Worm (Caenorhabditis elegans): ENCODE data around the gene plr-1.
A peak's percentile ranks its signal among the peaks of the same experiment; 100 is the strongest.

Gene plr-1

ce11 chrIII:11459041-11459440 lies 2.4 kb downstream of the plr-1 start:
- TF ChIP-seq unc-3 (GFP tag; conservative IDR thresholded peaks at IDR 0.05) (peak; percentile 35), unc-3 (tag; optimal IDR thresholded peaks at IDR 0.05) (peak; percentile 35), ceh-31 (tag; optimal IDR thresholded peaks at IDR 0.05) (peak; percentile 18), pha-4 (tag; optimal IDR thresholded peaks at IDR 0.05) (no peak), unc-42 (tag; optimal IDR thresholded peaks at IDR 0.05) (peak; percentile 49), ceh-14 (tag; optimal IDR thresholded peaks at IDR 0.05) (peak; percentile 9), ceh-34 (tag; optimal IDR thresholded peaks at IDR 0.05) (no peak)

ce11 chrIII:11459802-11460201 lies 3.1 kb downstream of the plr-1 start:
- TF ChIP-seq hlh-30 (tag; optimal IDR thresholded peaks at IDR 0.05; ENCODE audit: insufficient read depth) (peak; percentile 58), pros-1 (tag; optimal IDR thresholded peaks at IDR 0.05) (no peak)

ce11 chrIII:11462332-11462731 lies 5.7 kb downstream of the plr-1 start:
- TF ChIP-seq tbx-7 (tag; optimal IDR thresholded peaks at IDR 0.05) (no peak), ets-4 (tag; optimal IDR thresholded peaks at IDR 0.05) (no peak), ceh-34 (tag; optimal IDR thresholded peaks at IDR 0.05) (no peak), unc-86 (tag; optimal IDR thresholded peaks at IDR 0.05) (no peak), ceh-24 (tag; optimal IDR thresholded peaks at IDR 0.05) (no peak), tbx-2 (tag; optimal IDR thresholded peaks at IDR 0.05) (no peak), ceh-31 (tag; optimal IDR thresholded peaks at IDR 0.05) (no peak), F13H6.1 (tag; optimal IDR thresholded peaks at IDR 0.05) (no peak), fkh-6 (tag; optimal IDR thresholded peaks at IDR 0.05) (no peak), sdc-2 (tag; optimal IDR thresholded peaks at IDR 0.05) (no peak), T23F11.4 (GFP tag; optimal IDR thresholded peaks at IDR 0.05) (no peak), ceh-14 (tag; optimal IDR thresholded peaks at IDR 0.05) (no peak), elt-2 (tag; optimal IDR thresholded peaks at IDR 0.05) (no peak), hlh-15 (tag; optimal IDR thresholded peaks at IDR 0.05) (no peak)

- TF ChIP-seq ref-2 (tag; optimal IDR thresholded peaks at IDR 0.05): peak; percentile 52
- TF ChIP-seq elt-2 (tag; optimal IDR thresholded peaks at IDR 0.05): peak; percentile 6
- TF ChIP-seq fax-1 (tag; optimal IDR thresholded peaks at IDR 0.05): no peak
Measured at ce11 chrIII:11463726-11464125, 7.0 kb downstream of the plr-1 start.

- TF ChIP-seq elt-2 (tag; optimal IDR thresholded peaks at IDR 0.05): peak; percentile 93
- TF ChIP-seq ref-2 (tag; optimal IDR thresholded peaks at IDR 0.05): peak; percentile 27
- TF ChIP-seq unc-86 (tag; optimal IDR thresholded peaks at IDR 0.05): no peak
Measured at ce11 chrIII:11465394-11465948, 8.8 kb downstream of the plr-1 start.

- TF ChIP-seq ceh-34 (tag; optimal IDR thresholded peaks at IDR 0.05): peak; percentile 57
- peak; percentile 64 for TF ChIP-seq ceh-48 (tag; optimal IDR thresholded peaks at IDR 0.05)
- TF ChIP-seq ref-2 (tag; optimal IDR thresholded peaks at IDR 0.05): peak; percentile 26
- TF ChIP-seq C08G9.2 (tag; optimal IDR thresholded peaks at IDR 0.05): peak; percentile 3
- peak; percentile 75 for TF ChIP-seq hlh-30 (tag; optimal IDR thresholded peaks at IDR 0.05; ENCODE audit: insufficient read depth)
- peak; percentile 52 for TF ChIP-seq nfya-1 (tag; optimal IDR thresholded peaks at IDR 0.05)
- no peak for TF ChIP-seq syd-9 (tag; optimal IDR thresholded peaks at IDR 0.05)
- no peak for TF ChIP-seq fkh-10 (GFP tag; optimal IDR thresholded peaks at IDR 0.05)
- TF ChIP-seq tbx-2 (tag; optimal IDR thresholded peaks at IDR 0.05): peak; percentile 50
- TF ChIP-seq hlh-6 (tag; optimal IDR thresholded peaks at IDR 0.05): peak; percentile 49
- no peak for TF ChIP-seq sox-2 (GFP tag; IDR thresholded peaks at IDR 0.05)
- TF ChIP-seq ceh-31 (tag; optimal IDR thresholded peaks at IDR 0.05): peak; percentile 34
- TF ChIP-seq fax-1 (tag; optimal IDR thresholded peaks at IDR 0.05): no peak
Measured at ce11 chrIII:11466420-11467188, 9.9 kb downstream of the plr-1 start.

All from whole organism, late embryonic.